Worm (Caenorhabditis elegans): ENCODE measurements around the gene H01G02.4.

The H01G02.4 gene

ce11 chrIV:11799240-11799639 is 3.7 kb downstream of the H01G02.4 start:
- TF ChIP-seq scrt-1 (GFP tag; IDR thresholded peaks at IDR 0.05) (no peak), F13C5.2 (tag; optimal IDR thresholded peaks at IDR 0.05) (no peak)

DNA sequence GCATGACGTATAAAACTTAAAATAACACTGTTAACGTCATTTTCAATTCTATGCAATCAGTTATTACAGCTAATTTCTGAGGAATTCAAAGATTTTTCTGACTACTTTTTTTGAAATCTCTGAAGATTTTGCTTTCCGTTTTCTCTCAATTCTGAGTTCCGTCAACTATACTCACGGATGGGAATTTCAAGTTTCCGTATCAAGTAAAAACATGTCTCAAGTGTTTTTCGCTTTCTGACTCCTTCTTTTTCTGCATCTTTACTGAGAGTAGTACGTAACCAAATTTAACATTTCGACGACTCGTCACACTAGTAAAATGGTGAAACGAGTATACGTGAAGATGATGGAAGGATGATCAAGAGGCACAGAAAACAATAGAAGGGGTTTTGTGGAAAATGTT is 6.1 kb downstream of the H01G02.4 start:
- TF ChIP-seq B0310.2 (tag; optimal IDR thresholded peaks at IDR 0.05) = no peak

DNA sequence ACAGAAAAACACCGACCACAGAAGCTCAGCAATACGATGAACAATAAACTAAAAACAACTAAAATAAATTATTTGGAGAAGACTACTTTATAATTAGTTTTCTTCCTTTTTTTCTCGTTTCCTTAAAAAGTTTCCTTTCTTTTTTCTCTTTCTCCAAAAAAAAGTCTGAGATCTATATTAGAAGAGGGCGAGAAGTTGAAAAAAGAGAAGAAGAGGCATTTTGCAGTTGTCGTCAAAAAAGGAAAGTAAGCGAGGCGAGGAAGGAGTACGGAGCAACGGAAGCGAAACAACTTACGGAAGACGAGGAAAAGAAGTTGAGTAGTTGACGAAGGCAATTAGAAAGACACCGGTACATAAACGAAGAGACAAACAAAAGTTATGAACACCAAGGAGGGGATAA is 7.0 kb downstream of the H01G02.4 start:
- no peak for TF ChIP-seq hnd-1 (tag; optimal IDR thresholded peaks at IDR 0.05)
- TF ChIP-seq pes-1 (GFP tag; IDR thresholded peaks at IDR 0.05) = no peak
- TF ChIP-seq ceh-13 (GFP tag; optimal IDR thresholded peaks at IDR 0.05) = no peak
- TF ChIP-seq sea-1 (GFP tag; conservative IDR thresholded peaks at IDR 0.05) = no peak
- TF ChIP-seq ceh-36 (tag; optimal IDR thresholded peaks at IDR 0.05) = no peak
- no peak for TF ChIP-seq B0310.2 (tag; optimal IDR thresholded peaks at IDR 0.05)
- no peak for TF ChIP-seq hmbx-1 (tag; optimal IDR thresholded peaks at IDR 0.05)
- TF ChIP-seq tra-4 (tag; optimal IDR thresholded peaks at IDR 0.05) = no peak
- no peak for TF ChIP-seq flt-1 (GFP tag; IDR thresholded peaks at IDR 0.05)
- TF ChIP-seq tbx-37 (GFP tag; conservative IDR thresholded peaks at IDR 0.05) = no peak
- no peak for TF ChIP-seq aly-1 (tag; optimal IDR thresholded peaks at IDR 0.05)
- TF ChIP-seq tbx-11 (GFP tag; IDR thresholded peaks at IDR 0.05) = no peak
- no peak for TF ChIP-seq F13C5.2 (tag; optimal IDR thresholded peaks at IDR 0.05)
- no peak for TF ChIP-seq ets-7 (tag; optimal IDR thresholded peaks at IDR 0.05)
- TF ChIP-seq scrt-1 (GFP tag; IDR thresholded peaks at IDR 0.05) = no peak
- no peak for TF ChIP-seq hmg-4 (GFP tag; optimal IDR thresholded peaks at IDR 0.05)
- no peak for TF ChIP-seq ama-1 (optimal IDR thresholded peaks at IDR 0.05)

- TF ChIP-seq hmg-4 (GFP tag; optimal IDR thresholded peaks at IDR 0.05) (no peak), sea-1 (GFP tag; conservative IDR thresholded peaks at IDR 0.05) (no peak), hmbx-1 (tag; optimal IDR thresholded peaks at IDR 0.05) (no peak), B0310.2 (tag; optimal IDR thresholded peaks at IDR 0.05) (no peak), ceh-36 (tag; optimal IDR thresholded peaks at IDR 0.05) (no peak), scrt-1 (GFP tag; IDR thresholded peaks at IDR 0.05) (no peak), tbx-11 (GFP tag; IDR thresholded peaks at IDR 0.05) (no peak), ama-1 (optimal IDR thresholded peaks at IDR 0.05) (no peak), tra-4 (tag; optimal IDR thresholded peaks at IDR 0.05) (no peak), hnd-1 (tag; optimal IDR thresholded peaks at IDR 0.05) (no peak), F13C5.2 (tag; optimal IDR thresholded peaks at IDR 0.05) (no peak), flt-1 (GFP tag; IDR thresholded peaks at IDR 0.05) (no peak)
These were observed 9.8 kb downstream of the H01G02.4 start for ce11 chrIV:11793170-11793569.

DNA sequence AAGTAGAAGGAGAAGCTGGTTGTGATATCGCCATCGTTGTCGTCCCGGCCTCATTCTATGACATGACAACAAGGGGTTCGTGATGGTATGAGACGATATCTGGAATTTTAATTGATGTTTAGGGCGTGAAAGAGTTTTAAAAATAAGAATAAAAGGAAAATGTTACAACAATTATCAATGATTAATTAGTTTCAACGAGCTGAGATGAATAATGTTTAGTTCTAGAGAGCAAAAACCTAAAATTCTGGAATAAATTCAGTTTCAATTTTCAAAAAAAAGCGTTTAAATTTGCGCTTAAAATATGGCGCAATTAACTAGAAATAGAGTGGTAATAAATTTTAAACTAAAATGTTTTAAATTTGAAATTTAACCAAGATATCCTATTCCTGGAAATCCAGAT is 10.4 kb downstream of the H01G02.4 start, which contains the start of gene H01G02.3:
H01G02.3 (minus strand) TSS at position 101 of the 400 bp plus-strand sequence.
- TF ChIP-seq ama-1 (optimal IDR thresholded peaks at IDR 0.05) (no peak), hmg-4 (GFP tag; optimal IDR thresholded peaks at IDR 0.05) (no peak), flt-1 (GFP tag; IDR thresholded peaks at IDR 0.05) (no peak), sea-1 (GFP tag; conservative IDR thresholded peaks at IDR 0.05) (no peak), tbx-11 (GFP tag; IDR thresholded peaks at IDR 0.05) (no peak), pes-1 (GFP tag; IDR thresholded peaks at IDR 0.05) (no peak), tra-4 (tag; optimal IDR thresholded peaks at IDR 0.05) (no peak), scrt-1 (GFP tag; IDR thresholded peaks at IDR 0.05) (no peak), hmbx-1 (tag; optimal IDR thresholded peaks at IDR 0.05) (no peak), F13C5.2 (tag; optimal IDR thresholded peaks at IDR 0.05) (no peak), aly-1 (tag; optimal IDR thresholded peaks at IDR 0.05) (no peak), B0310.2 (tag; optimal IDR thresholded peaks at IDR 0.05) (no peak)

ce11 chrIV:11788383-11788963 is 14.5 kb downstream of the H01G02.4 start:
- TF ChIP-seq sea-1 (GFP tag; conservative IDR thresholded peaks at IDR 0.05) = no peak
- TF ChIP-seq ceh-13 (GFP tag; optimal IDR thresholded peaks at IDR 0.05) = no peak
- TF ChIP-seq F13C5.2 (tag; optimal IDR thresholded peaks at IDR 0.05) = no peak
- TF ChIP-seq ets-7 (tag; optimal IDR thresholded peaks at IDR 0.05) = no peak
- no peak for TF ChIP-seq ama-1 (optimal IDR thresholded peaks at IDR 0.05)
- no peak for TF ChIP-seq scrt-1 (GFP tag; IDR thresholded peaks at IDR 0.05)
- TF ChIP-seq pes-1 (GFP tag; IDR thresholded peaks at IDR 0.05) = no peak
- no peak for TF ChIP-seq tbx-37 (GFP tag; conservative IDR thresholded peaks at IDR 0.05)

ce11 chrIV:11787793-11788192 is 15.2 kb downstream of the H01G02.4 start:
- TF ChIP-seq pes-1 (GFP tag; IDR thresholded peaks at IDR 0.05) (no peak), sea-1 (GFP tag; conservative IDR thresholded peaks at IDR 0.05) (no peak)

DNA sequence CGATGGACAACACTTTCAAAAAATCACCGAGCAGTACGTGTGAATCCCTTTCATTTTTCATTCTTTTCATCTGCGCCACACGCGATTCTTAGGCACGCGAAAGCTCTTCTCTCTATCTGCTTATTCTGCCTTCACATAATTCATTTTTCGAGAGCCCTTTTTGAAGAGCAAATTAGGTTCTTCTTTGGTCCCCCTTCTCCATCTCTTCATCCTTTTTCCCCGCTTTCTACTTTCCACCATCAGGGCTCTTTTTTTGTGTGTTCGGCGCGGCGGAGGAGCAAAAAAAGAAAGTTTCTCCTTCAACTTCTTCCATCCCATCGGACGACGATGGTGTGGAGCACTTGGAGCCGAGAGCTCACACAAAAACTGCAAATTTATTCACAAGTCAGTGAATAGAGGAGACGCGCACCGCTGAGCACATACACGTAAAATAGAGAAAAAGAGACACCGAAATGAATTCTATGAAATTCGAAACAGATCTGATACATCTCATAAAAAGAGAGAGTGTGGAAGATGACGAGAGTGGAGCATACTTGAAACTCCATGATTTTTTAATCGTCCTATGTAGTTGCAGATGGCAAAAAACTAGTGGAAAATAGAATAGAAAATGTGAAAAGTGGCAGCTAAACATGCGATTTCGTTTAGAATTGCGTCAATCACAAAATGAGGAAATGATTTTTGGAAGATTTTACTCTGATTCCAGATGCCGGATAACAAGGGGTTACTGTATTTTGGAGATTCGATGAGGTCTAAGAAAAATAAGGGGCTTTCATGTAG is 17.7 kb downstream of the H01G02.4 start:
- TF ChIP-seq hmg-4 (GFP tag; optimal IDR thresholded peaks at IDR 0.05) (no peak), hmbx-1 (tag; optimal IDR thresholded peaks at IDR 0.05) (no peak), scrt-1 (GFP tag; IDR thresholded peaks at IDR 0.05) (no peak), ceh-36 (tag; optimal IDR thresholded peaks at IDR 0.05) (no peak), F13C5.2 (tag; optimal IDR thresholded peaks at IDR 0.05) (no peak)
